Worm (Caenorhabditis elegans): Measurements from ENCODE around the gene hpo-34.

The hpo-34 gene

ce11 chrX:11467320-11467732 is 51.5 kb downstream of the hpo-34 start (continued):
- TF ChIP-seq nhr-237 (tag; optimal IDR thresholded peaks at IDR 0.05) = no peak
- peak; percentile 35 for TF ChIP-seq jun-1 (tag; optimal IDR thresholded peaks at IDR 0.05)
- no peak for TF ChIP-seq ceh-88 (GFP tag; IDR thresholded peaks at IDR 0.05)
- TF ChIP-seq unc-98 (GFP tag; IDR thresholded peaks at IDR 0.05) = no peak
- TF ChIP-seq nhr-20 (tag; optimal IDR thresholded peaks at IDR 0.05) = peak; percentile 46

- TF ChIP-seq egl-13 (tag; optimal IDR thresholded peaks at IDR 0.05) (no peak), alr-1 (tag; optimal IDR thresholded peaks at IDR 0.05; ENCODE audit: borderline replicate concordance) (no peak), C34B4.2 (tag; optimal IDR thresholded peaks at IDR 0.05) (no peak), tbx-2 (tag; optimal IDR thresholded peaks at IDR 0.05) (no peak), efl-1 (optimal IDR thresholded peaks at IDR 0.05) (no peak), efl-1 (GFP tag; optimal IDR thresholded peaks at IDR 0.05 in 1 of 2) (peak in 1 of 2 experiments; percentile 59), lin-14 (GFP tag; optimal IDR thresholded peaks at IDR 0.05) (no peak)
Observed at ce11 chrX:11466444-11467319, 52.2 kb downstream of the hpo-34 start.

- TF ChIP-seq C16A3.4 (tag; optimal IDR thresholded peaks at IDR 0.05) (peak; percentile 62), rnt-1 (tag; optimal IDR thresholded peaks at IDR 0.05) (peak; percentile 51), grh-1 (GFP tag; IDR thresholded peaks at IDR 0.05) (no peak), nhr-84 (tag; optimal IDR thresholded peaks at IDR 0.05) (no peak), nhr-85 (tag) (peak; percentile 91), irx-1 (tag; optimal IDR thresholded peaks at IDR 0.05) (peak; percentile 51), lsy-2 (tag; optimal IDR thresholded peaks at IDR 0.05) (peak; percentile 35 to 67), hlh-4 (tag; optimal IDR thresholded peaks at IDR 0.05) (no peak), vab-15 (tag; optimal IDR thresholded peaks at IDR 0.05) (no peak), nhr-28 (tag; optimal IDR thresholded peaks at IDR 0.05) (no peak), efl-1 (optimal IDR thresholded peaks at IDR 0.05) (peak; percentile 25 to 68), efl-1 (GFP tag; optimal IDR thresholded peaks at IDR 0.05 in 1 of 2) (peak in 1 of 2 experiments; percentile 94), dsc-1 (tag; optimal IDR thresholded peaks at IDR 0.05) (peak; percentile 62), nhr-71 (tag; optimal IDR thresholded peaks at IDR 0.05) (peak; percentile 86), ces-1 (GFP tag; optimal IDR thresholded peaks at IDR 0.05) (no peak), ceh-8 (GFP tag; optimal IDR thresholded peaks at IDR 0.05) (no peak), efl-3 (GFP tag; optimal IDR thresholded peaks at IDR 0.05) (no peak), lin-14 (GFP tag; optimal IDR thresholded peaks at IDR 0.05) (peak; percentile 99), ztf-4 (tag; optimal IDR thresholded peaks at IDR 0.05) (peak; percentile 1), blmp-1 (tag; optimal IDR thresholded peaks at IDR 0.05) (peak; percentile 75), C04F5.9 (tag; optimal IDR thresholded peaks at IDR 0.05) (no peak), sup-37 (GFP tag; optimal IDR thresholded peaks at IDR 0.05) (peak; percentile 3), Y116A8C.19 (tag; optimal IDR thresholded peaks at IDR 0.05; ENCODE audit: borderline replicate concordance) (no peak), fkh-4 (tag; optimal IDR thresholded peaks at IDR 0.05; ENCODE audit: borderline replicate concordance) (no peak), nhr-47 (tag; optimal IDR thresholded peaks at IDR 0.05) (peak; percentile 66), tbx-2 (tag; optimal IDR thresholded peaks at IDR 0.05) (peak; percentile 76), ceh-82 (tag; optimal IDR thresholded peaks at IDR 0.05) (peak; percentile 14 to 64 (median 58)), nhr-90 (tag; optimal IDR thresholded peaks at IDR 0.05; ENCODE audit: poor library complexity) (peak; percentile 62), isw-1 (GFP tag; IDR thresholded peaks at IDR 0.05) (no peak), mep-1 (tag; optimal IDR thresholded peaks at IDR 0.05) (peak; percentile 82), egl-27 (tag; optimal IDR thresholded peaks at IDR 0.05) (peak in 1 of 2 experiments; percentile 62), nhr-237 (tag; optimal IDR thresholded peaks at IDR 0.05) (no peak), lin-35 (GFP tag; optimal IDR thresholded peaks at IDR 0.05) (peak; percentile 25 to 50), mef-2 (tag; optimal IDR thresholded peaks at IDR 0.05) (no peak), tlp-1 (tag; optimal IDR thresholded peaks at IDR 0.05) (no peak), pag-3 (tag; optimal IDR thresholded peaks at IDR 0.05; ENCODE audit: borderline replicate concordance, insufficient read depth) (peak; percentile 38), lin-39 (tag; optimal IDR thresholded peaks at IDR 0.05) (no peak), jun-1 (tag; optimal IDR thresholded peaks at IDR 0.05) (peak; percentile 60), nhr-11 (tag; optimal IDR thresholded peaks at IDR 0.05) (no peak), unc-86 (tag; optimal IDR thresholded peaks at IDR 0.05) (peak; percentile 20)
Observed at ce11 chrX:11465215-11465614, 53.7 kb downstream of the hpo-34 start, which contains the start of gene lin-14. Gene lin-14, plus strand, starts transcription at chrX:11465560.

Data from whole organism, L1 larva.